Fruit fly (Drosophila melanogaster) whole organism, embryonic: ENCODE results near the gene yrt.

ENCODE experiments used
- ATbp ChIP-seq: fragments of 200-800 bp; sonication (Bioruptor generic); optimal IDR thresholded peaks from 2 replicates; lab custom pipeline; 2017; ENCODE audit warnings: missing biosample characterization, mild to moderate bottlenecking, missing genetic modification characterization, missing genetic modification reagents
- Bdp1 ChIP-seq: fragments of 200-800 bp; sonication (Bioruptor generic); optimal IDR thresholded peaks from 3 replicates; lab custom pipeline; 2016; ENCODE audit warnings: missing biosample characterization, missing genetic modification characterization
- CG11085 ChIP-seq: fragments of 200-800 bp; sonication (Bioruptor generic); IDR thresholded peaks from 2 replicates; pipeline ENCODE4 v1.3.6; 2022; ENCODE audit warnings: missing biosample characterization, missing genetic modification characterization
- CG12744 ChIP-seq: fragments of 200-800 bp; sonication (Bioruptor generic); optimal IDR thresholded peaks from 2 replicates; lab custom pipeline; 2016; ENCODE audit warnings: missing biosample characterization, missing genetic modification characterization
- CG15269 ChIP-seq: fragments of 200-800 bp; sonication (Bioruptor generic); optimal IDR thresholded peaks from 2 replicates; lab custom pipeline; 2018; ENCODE audit warnings: missing biosample characterization, mild to moderate bottlenecking, missing genetic modification characterization, moderate library complexity
- CG1529 ChIP-seq: fragments of 200-800 bp; sonication (Bioruptor generic); optimal IDR thresholded peaks from 3 replicates; lab custom pipeline; 2018; ENCODE audit warnings: missing biosample characterization, missing genetic modification characterization
- CG15479 ChIP-seq: fragments of 200-800 bp; sonication (Bioruptor generic); optimal IDR thresholded peaks from 3 replicates; lab custom pipeline; 2019; ENCODE audit warnings: missing biosample characterization, mild to moderate bottlenecking, missing genetic modification characterization, moderate library complexity
- CG1603 ChIP-seq: fragments of 200-800 bp; sonication (Bioruptor generic); optimal IDR thresholded peaks from 2 replicates; lab custom pipeline; 2019; ENCODE audit warnings: missing biosample characterization, mild to moderate bottlenecking, missing genetic modification characterization, moderate library complexity
- CG16779 ChIP-seq: fragments of 200-800 bp; sonication (Bioruptor generic); IDR thresholded peaks from 2 replicates; pipeline ENCODE4 v1.3.6; 2022; ENCODE audit warnings: missing biosample characterization, missing genetic modification characterization
- CG3163 ChIP-seq: fragments of 200-800 bp; sonication (Bioruptor generic); optimal IDR thresholded peaks from 3 replicates; lab custom pipeline; 2016; ENCODE audit warnings: missing biosample characterization, missing genetic modification characterization
- CG3726 ChIP-seq: fragments of 200-800 bp; sonication (Bioruptor generic); IDR thresholded peaks from 3 replicates; pipeline ENCODE4, ENCODE4 v1.3.6; 2022; ENCODE audit warnings: missing biosample characterization, missing genetic modification characterization
- CG4854 ChIP-seq: fragments of 200-800 bp; sonication (Bioruptor generic); optimal IDR thresholded peaks from 2 replicates; lab custom pipeline; 2016; ENCODE audit warnings: missing biosample characterization, missing genetic modification characterization, inconsistent platforms
- CG7271 ChIP-seq: fragments of 200-800 bp; sonication (Bioruptor generic); optimal IDR thresholded peaks from 2 replicates; lab custom pipeline; 2018; ENCODE audit warnings: missing biosample characterization, mild to moderate bottlenecking, missing genetic modification characterization, moderate library complexity
- CG8089 ChIP-seq: fragments of 200-800 bp; sonication (Bioruptor generic); optimal IDR thresholded peaks from 3 replicates; lab custom pipeline; 2016; ENCODE audit warnings: missing biosample characterization, missing genetic modification characterization
- Dbx ChIP-seq: fragments of 200-800 bp; sonication (Bioruptor generic); IDR thresholded peaks from 3 replicates; pipeline ENCODE4 v1.3.6; 2022; ENCODE audit warnings: missing biosample characterization, missing genetic modification characterization
- Ets65A ChIP-seq: fragments of 200-800 bp; sonication (Bioruptor generic); peaks from one replicate; lab custom pipeline; 2016; ENCODE audit warnings: missing biosample characterization, missing genetic modification characterization
- Gsc ChIP-seq: fragments of 200-800 bp; sonication (Bioruptor generic); IDR thresholded peaks from 2 replicates; pipeline ENCODE4 v1.3.6; 2022; ENCODE audit warnings: missing biosample characterization, missing genetic modification characterization
- Gug ChIP-seq: fragments of 200-800 bp; sonication (Bioruptor generic); IDR thresholded peaks from 4 replicates; pipeline ENCODE4 v1.3.6; 2022; ENCODE audit warnings: missing biosample characterization, missing genetic modification characterization
- HLH54F ChIP-seq: fragments of 200-800 bp; sonication (Bioruptor generic); optimal IDR thresholded peaks from 3 replicates; lab custom pipeline; 2016; ENCODE audit warnings: missing biosample characterization, missing genetic modification characterization
- Nf-YA ChIP-seq: fragments of 200-800 bp; sonication (Bioruptor generic); IDR thresholded peaks from 2 replicates; pipeline ENCODE4 v1.3.6; 2022; ENCODE audit warnings: missing biosample characterization, missing genetic modification characterization
- Oli ChIP-seq: fragments of 200-800 bp; sonication (Bioruptor generic); optimal IDR thresholded peaks from 2 replicates; lab custom pipeline; 2018; ENCODE audit warnings: missing biosample characterization, mild to moderate bottlenecking, missing genetic modification characterization, moderate library complexity
- Vsx1 ChIP-seq: fragments of 200-800 bp; sonication (Bioruptor generic); optimal IDR thresholded peaks from 2 replicates; lab custom pipeline; 2017; ENCODE audit warnings: missing biosample characterization, mild to moderate bottlenecking, missing genetic modification characterization, missing genetic modification reagents
- al ChIP-seq: fragments of 200-800 bp; sonication (Bioruptor generic); IDR thresholded peaks from 2 replicates; pipeline ENCODE4 v1.3.6; 2022; ENCODE audit warnings: missing biosample characterization, missing genetic modification characterization
- ash1 ChIP-seq: fragments of 200-800 bp; sonication (Bioruptor generic); optimal IDR thresholded peaks from 2 replicates; lab custom pipeline; 2018; ENCODE audit warnings: missing biosample characterization, mild to moderate bottlenecking, missing genetic modification characterization
- btn ChIP-seq: fragments of 200-800 bp; sonication (Bioruptor generic); optimal IDR thresholded peaks from 2 replicates; lab custom pipeline; 2016; ENCODE audit warnings: missing biosample characterization, missing genetic modification characterization
- chif ChIP-seq, 2 experiments: fragments of 200-800 bp; sonication (Bioruptor generic); optimal IDR thresholded peaks; 3 replicates each; lab custom pipeline; 2016; ENCODE audit warnings: missing biosample characterization in 2 of 2, missing genetic modification characterization in 2 of 2
- corto ChIP-seq: fragments of 200-800 bp; sonication (Bioruptor generic); optimal IDR thresholded peaks from 2 replicates; lab custom pipeline; 2016; ENCODE audit warnings: missing biosample characterization, mild to moderate bottlenecking, missing genetic modification characterization, moderate library complexity
- crp ChIP-seq, 2 experiments: fragments of 200-800 bp; sonication (Bioruptor generic); optimal IDR thresholded peaks; 2 replicates in 1 of 2; 3 replicates in 1 of 2; lab custom pipeline; 2017; ENCODE audit warnings: missing biosample characterization in 2 of 2, missing genetic modification characterization in 2 of 2, mild to moderate bottlenecking in 1 of 2, moderate library complexity in 1 of 2
- danr ChIP-seq: fragments of 200-800 bp; sonication (Bioruptor generic); IDR thresholded peaks from 2 replicates; pipeline ENCODE4 v1.3.6; 2022; ENCODE audit warnings: missing biosample characterization, missing genetic modification characterization
- dmrt11E ChIP-seq: fragments of 200-800 bp; sonication (Bioruptor generic); optimal IDR thresholded peaks from 3 replicates; lab custom pipeline; 2018; ENCODE audit warnings: missing biosample characterization, mild to moderate bottlenecking, missing genetic modification characterization, moderate library complexity
- dysf ChIP-seq: fragments of 200-800 bp; sonication (Bioruptor generic); IDR thresholded peaks from 3 replicates; pipeline ENCODE4 v1.3.6; 2022; ENCODE audit warnings: missing biosample characterization, missing genetic modification characterization
- en ChIP-seq: fragments of 200-800 bp; sonication (Bioruptor generic); optimal IDR thresholded peaks from 2 replicates; lab custom pipeline; 2016; ENCODE audit warnings: missing biosample characterization, missing genetic modification characterization
- exex ChIP-seq: fragments of 200-800 bp; sonication (Bioruptor generic); optimal IDR thresholded peaks from 4 replicates; lab custom pipeline; 2018; ENCODE audit warnings: missing biosample characterization, mild to moderate bottlenecking, missing genetic modification characterization, moderate library complexity
- gce ChIP-seq: fragments of 200-800 bp; sonication (Bioruptor generic); IDR thresholded peaks from 3 replicates; pipeline ENCODE4 v1.3.6; 2022; ENCODE audit warnings: missing biosample characterization, missing genetic modification characterization
- hth ChIP-seq: fragments of >200 bp; optimal IDR thresholded peaks from 2 replicates; lab custom pipeline; 2017; ENCODE audit warnings: inconsistent platforms
- klu ChIP-seq: fragments of 200-800 bp; sonication (Bioruptor generic); IDR thresholded peaks from 2 replicates; pipeline ENCODE4 v1.3.6; 2022; ENCODE audit warnings: missing biosample characterization, missing genetic modification characterization
- lab ChIP-seq: fragments of 200-800 bp; sonication (Bioruptor generic); optimal IDR thresholded peaks from 3 replicates; lab custom pipeline; 2017; ENCODE audit warnings: missing biosample characterization, missing genetic modification characterization, mild to moderate bottlenecking, moderate library complexity, missing genetic modification reagents
- nerfin-1 ChIP-seq: fragments of 200-800 bp; sonication (Bioruptor generic); optimal IDR thresholded peaks from 3 replicates; lab custom pipeline; 2019; ENCODE audit warnings: missing biosample characterization, mild to moderate bottlenecking, missing genetic modification characterization, moderate library complexity
- nerfin-2 ChIP-seq: fragments of 200-800 bp; sonication (Bioruptor generic); IDR thresholded peaks from 2 replicates; pipeline ENCODE4 v1.3.6; 2022; ENCODE audit warnings: missing biosample characterization, missing genetic modification characterization; ENCODE audit not compliant: partially characterized antibody
- nom ChIP-seq: fragments of 200-800 bp; sonication (Bioruptor generic); optimal IDR thresholded peaks from 2 replicates; lab custom pipeline; 2017; ENCODE audit warnings: missing biosample characterization, missing genetic modification characterization, mild to moderate bottlenecking, moderate library complexity, missing genetic modification reagents
- pan ChIP-seq, 4 experiments: fragments of >200 bp in 3 of 4; fragments of 200-800 bp in 1 of 4; sonication (Bioruptor generic) in 1 of 4; optimal IDR thresholded peaks in 3 of 4; IDR thresholded peaks in 1 of 4; 2 replicates each; pipeline versions ENCODE4 v1.3.6 to Lab custom; 2017 to 2022; ENCODE audit warnings: missing biosample characterization in 2 of 4, missing genetic modification characterization in 2 of 4, mixed read lengths in 1 of 4
- shn ChIP-seq: fragments of 200-800 bp; sonication (Bioruptor generic); optimal IDR thresholded peaks from 3 replicates; lab custom pipeline; 2016; ENCODE audit warnings: missing biosample characterization, missing genetic modification characterization
- slou ChIP-seq: fragments of 200-800 bp; sonication (Bioruptor generic); optimal IDR thresholded peaks from 3 replicates; lab custom pipeline; 2016; ENCODE audit warnings: missing biosample characterization, missing genetic modification characterization
- yki ChIP-seq: fragments of >200 bp; optimal IDR thresholded peaks from 3 replicates; lab custom pipeline; 2018
- zen ChIP-seq: fragments of 200-800 bp; sonication (Bioruptor generic); optimal IDR thresholded peaks from 3 replicates; lab custom pipeline; 2018; ENCODE audit warnings: missing biosample characterization, mild to moderate bottlenecking, missing genetic modification characterization, moderate library complexity

The yrt gene

DNA sequence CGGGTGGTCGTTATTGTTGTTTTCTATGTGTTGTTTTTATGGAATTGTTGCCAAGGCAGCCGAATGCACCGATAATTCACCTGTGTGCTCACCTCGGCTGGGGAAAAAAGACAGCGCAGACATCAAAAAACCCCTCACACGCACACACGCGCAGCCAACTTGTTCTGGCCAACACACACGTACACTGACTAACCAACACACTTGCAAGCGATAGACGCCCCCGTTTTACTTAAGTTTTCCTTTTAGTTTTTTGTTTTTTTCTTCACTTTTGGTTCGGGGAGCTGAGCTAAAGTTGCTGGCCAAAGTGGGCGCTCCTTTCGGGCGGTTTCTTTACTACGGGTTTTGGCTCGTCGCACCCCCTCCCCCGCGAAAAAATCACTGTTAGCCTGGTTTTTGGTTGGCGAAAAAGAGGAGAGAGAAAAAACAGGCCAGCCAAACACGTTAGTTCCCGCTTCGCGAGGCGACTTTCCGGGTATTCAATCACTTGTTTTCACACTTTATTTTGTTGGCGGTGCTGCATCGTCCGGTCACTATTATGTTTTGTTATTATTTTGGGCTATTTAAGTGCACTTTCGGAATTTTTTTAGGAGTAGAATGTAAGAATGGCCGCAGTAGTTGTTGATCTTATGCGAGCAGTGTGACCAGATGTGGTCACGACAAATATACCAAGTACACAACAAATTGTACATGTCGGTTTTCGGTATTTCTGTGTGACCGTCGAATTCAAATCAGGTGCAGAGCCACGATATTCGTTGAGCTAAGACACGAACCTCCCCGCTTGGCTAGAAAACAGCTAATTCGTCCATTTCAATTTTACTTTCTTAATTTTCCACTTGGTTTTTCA lies at the start of gene yrt (continued):
- TF ChIP-seq Dbx (no peak), yki (lab: Kevin White, UChicago) (no peak), ash1 (GFP tag; lab: Kevin White, UChicago) (no peak), Vsx1 (GFP tag; lab: Kevin White, UChicago) (no peak), dysf (GFP tag; lab: Robert Waterston, UW) (no peak), CG3726 (GFP tag; lab: Robert Waterston, UW) (no peak), CG4854 (GFP tag; lab: Kevin White, UChicago) (no peak), btn (GFP tag; lab: Kevin White, UChicago) (no peak), CG15479 (GFP tag; lab: Kevin White, UChicago) (no peak), shn (GFP tag; lab: Kevin White, UChicago) (no peak), CG1529 (no peak), danr (GFP tag; lab: Robert Waterston, UW) (no peak), CG3163 (GFP tag; lab: Kevin White, UChicago) (no peak), nerfin-2 (no peak), CG15269 (tag; lab: Kevin White, UChicago) (no peak), CG11085 (no peak), zen (tag; lab: Kevin White, UChicago) (peak; percentile 25), corto (GFP tag; lab: Kevin White, UChicago) (no peak), CG1603 (tag; lab: Kevin White, UChicago) (peak; percentile 72), ATbp (no peak), Bdp1 (GFP tag; lab: Kevin White, UChicago) (no peak), hth (no peak), klu (no peak), CG16779 (no peak), dmrt11E (tag; lab: Kevin White, UChicago) (no peak), al (GFP tag; lab: Robert Waterston, UW) (no peak), en (no peak), nom (no peak), Gsc (no peak), exex (no peak), chif (GFP tag; optimal IDR thresholded peaks at IDR 0.05; lab: Kevin White, UChicago) (no peak), CG8089 (GFP tag; lab: Kevin White, UChicago) (no peak), lab (GFP tag; lab: Kevin White, UChicago) (no peak), CG12744 (GFP tag; lab: Kevin White, UChicago) (no peak), Nf-YA (GFP tag; lab: Robert Waterston, UW) (no peak), pan (optimal IDR thresholded peaks at IDR 0.05; lab: Kevin White, UChicago) (no peak), pan (GFP tag; optimal IDR thresholded peaks at IDR 0.05 in 1 of 2, IDR thresholded peaks at IDR 0.05 in 1 of 2) (no peak), nerfin-1 (peak; percentile 69), HLH54F (GFP tag; lab: Kevin White, UChicago) (no peak)
- TF ChIP-seq, all 482 proteins: peak for 81

DNA sequence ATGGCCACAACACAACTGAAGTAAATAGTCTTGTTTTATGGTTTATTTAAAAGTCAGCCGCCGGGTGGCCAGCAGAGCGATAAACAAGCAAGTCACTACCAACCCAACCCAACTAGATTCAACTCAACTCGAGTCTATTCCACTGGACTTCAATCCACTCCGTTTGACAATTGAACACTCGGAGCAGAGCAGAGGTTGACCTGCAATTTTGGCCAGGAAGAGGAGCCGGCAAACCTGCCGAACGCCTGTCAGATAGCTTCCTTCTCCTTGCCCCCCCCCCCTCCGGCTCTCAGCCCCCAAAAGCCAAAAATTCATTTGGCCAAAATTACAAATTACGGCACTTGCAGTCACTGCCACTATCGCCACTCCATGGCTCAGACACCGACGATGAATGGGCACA lies 47.5 kb upstream of the yrt start:
- TF ChIP-seq Gug (GFP tag; lab: Robert Waterston, UW) (no peak), Ets65A (GFP tag; lab: Kevin White, UChicago) (peak; percentile 90), Oli (tag; lab: Kevin White, UChicago) (no peak), slou (GFP tag; lab: Kevin White, UChicago) (no peak), CG7271 (no peak), CG8089 (GFP tag; lab: Kevin White, UChicago) (no peak), gce (no peak), crp (GFP tag; optimal IDR thresholded peaks at IDR 0.05; lab: Kevin White, UChicago) (no peak)
